Fruit fly (Drosophila melanogaster) whole organism, pupa: ENCODE results near the gene Vha100-2.

Experiments used
- CG10348 ChIP-seq: fragments of 200-800 bp; sonication (Bioruptor generic); IDR thresholded peaks from 2 replicates; pipeline ENCODE4 v1.3.6; 2022; ENCODE audit warnings: missing biosample characterization, missing genetic modification characterization
- CG12605 ChIP-seq: fragments of 200-800 bp; sonication (Bioruptor generic); IDR thresholded peaks from 2 replicates; pipeline ENCODE4 v1.3.6; 2022; ENCODE audit warnings: missing biosample characterization, missing genetic modification characterization
- CG13204 ChIP-seq: fragments of 200-800 bp; sonication (Bioruptor generic); optimal IDR thresholded peaks from 2 replicates; lab custom pipeline; 2018; ENCODE audit warnings: missing biosample characterization, mild to moderate bottlenecking, missing genetic modification characterization, moderate library complexity
- CG14655 ChIP-seq: fragments of 200-800 bp; sonication (Bioruptor generic); optimal IDR thresholded peaks from 3 replicates; lab custom pipeline; 2017; ENCODE audit warnings: mild to moderate bottlenecking, missing biosample characterization, missing genetic modification reagents, missing genetic modification characterization
- CG15710 ChIP-seq: fragments of 200-800 bp; sonication (Bioruptor generic); optimal IDR thresholded peaks from 2 replicates; lab custom pipeline; 2018; ENCODE audit warnings: missing biosample characterization, mild to moderate bottlenecking, missing genetic modification characterization, moderate library complexity
- CG17806 ChIP-seq: fragments of 200-800 bp; sonication (Bioruptor generic); optimal IDR thresholded peaks from 2 replicates; lab custom pipeline; 2018; ENCODE audit warnings: missing biosample characterization, mild to moderate bottlenecking, missing genetic modification characterization, moderate library complexity
- CG32121 ChIP-seq: fragments of 200-800 bp; sonication (Bioruptor generic); IDR thresholded peaks from 2 replicates; pipeline ENCODE4 v1.3.6; 2022; ENCODE audit warnings: missing biosample characterization, missing genetic modification characterization
- CG34367 ChIP-seq: fragments of 200-800 bp; sonication (Bioruptor generic); optimal IDR thresholded peaks from 2 replicates; lab custom pipeline; 2018; ENCODE audit warnings: missing biosample characterization, mild to moderate bottlenecking, missing genetic modification characterization
- CG4496 ChIP-seq: fragments of 200-800 bp; sonication (Bioruptor generic); IDR thresholded peaks from 3 replicates; pipeline ENCODE4 v1.3.6; 2022; ENCODE audit warnings: missing biosample characterization, missing genetic modification characterization
- CG8159 ChIP-seq: fragments of 200-800 bp; sonication (Bioruptor generic); optimal IDR thresholded peaks from 3 replicates; lab custom pipeline; 2018; ENCODE audit warnings: missing biosample characterization, mild to moderate bottlenecking, missing genetic modification characterization, moderate library complexity
- CG8301 ChIP-seq: fragments of 200-800 bp; sonication (Bioruptor generic); optimal IDR thresholded peaks from 2 replicates; lab custom pipeline; 2018; ENCODE audit warnings: missing biosample characterization, mild to moderate bottlenecking, missing genetic modification characterization
- CG9948 ChIP-seq: fragments of 200-800 bp; sonication (Bioruptor generic); optimal IDR thresholded peaks from 2 replicates; lab custom pipeline; 2018; ENCODE audit warnings: missing biosample characterization, mild to moderate bottlenecking, missing genetic modification characterization, moderate library complexity
- D1 ChIP-seq: fragments of 200-800 bp; sonication (Bioruptor generic); optimal IDR thresholded peaks from 2 replicates; lab custom pipeline; 2018; ENCODE audit warnings: missing biosample characterization, mild to moderate bottlenecking, missing genetic modification characterization, moderate library complexity
- EcR ChIP-seq: fragments of 200-800 bp; sonication (Bioruptor generic); optimal IDR thresholded peaks from 3 replicates; lab custom pipeline; 2019; ENCODE audit warnings: missing biosample characterization, missing genetic modification characterization, mild to moderate bottlenecking, moderate library complexity, missing genetic modification reagents
- Ets98B ChIP-seq: fragments of 200-800 bp; sonication (Bioruptor generic); IDR thresholded peaks from 2 replicates; pipeline ENCODE4 v1.3.6; 2022; ENCODE audit warnings: missing biosample characterization, missing genetic modification characterization
- Pif1A ChIP-seq: fragments of 200-800 bp; sonication (Bioruptor generic); optimal IDR thresholded peaks from 3 replicates; lab custom pipeline; 2016; ENCODE audit warnings: missing biosample characterization, missing genetic modification characterization
- Pif1B ChIP-seq: fragments of 200-800 bp; sonication (Bioruptor generic); optimal IDR thresholded peaks from 3 replicates; lab custom pipeline; 2016; ENCODE audit warnings: missing biosample characterization, missing genetic modification characterization
- Snoo ChIP-seq: fragments of 200-800 bp; sonication (Bioruptor generic); optimal IDR thresholded peaks from 3 replicates; lab custom pipeline; 2017; ENCODE audit warnings: missing biosample characterization, mild to moderate bottlenecking, missing genetic modification characterization, inconsistent platforms
- fd96Ca ChIP-seq: fragments of 200-800 bp; sonication (Bioruptor generic); IDR thresholded peaks from 3 replicates; pipeline ENCODE4 v1.3.6; 2022; ENCODE audit warnings: missing biosample characterization, missing genetic modification characterization
- gl ChIP-seq: fragments of 200-800 bp; sonication (Bioruptor generic); optimal IDR thresholded peaks from 2 replicates; lab custom pipeline; 2018; ENCODE audit warnings: missing biosample characterization, mild to moderate bottlenecking, missing genetic modification characterization
- rn ChIP-seq: fragments of 200-800 bp; sonication (Bioruptor generic); IDR thresholded peaks from 2 replicates; pipeline ENCODE4 v1.3.6; 2022; ENCODE audit warnings: missing biosample characterization, missing genetic modification characterization

The Vha100-2 gene

DNA sequence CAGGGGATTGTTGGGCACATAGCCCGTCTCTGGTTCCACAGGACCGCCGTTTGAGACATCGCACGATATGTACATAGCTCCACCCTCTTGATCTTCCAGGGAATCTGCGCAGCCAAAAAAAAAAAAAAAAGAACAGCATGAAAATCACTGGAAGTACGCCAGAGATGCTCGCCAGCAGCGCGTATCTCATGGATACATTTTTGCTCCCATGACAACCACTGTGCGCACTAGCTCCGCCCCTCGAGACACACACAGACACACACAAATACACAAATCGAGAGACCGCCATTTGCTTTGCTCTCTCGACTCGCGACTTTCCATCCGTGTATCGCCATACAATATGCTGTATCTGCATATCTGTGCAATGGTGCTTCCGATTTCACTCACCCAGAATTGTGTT lies 27.6 kb downstream of the Vha100-2 start:
- no peak for TF ChIP-seq CG14655 (GFP tag; lab: Kevin White, UChicago)
- TF ChIP-seq CG10348 (GFP tag; lab: Robert Waterston, UW): no peak
- no peak for TF ChIP-seq CG17806 (tag; lab: Kevin White, UChicago)
- TF ChIP-seq CG4496: peak; percentile 62; the same call in 2 of the 3 replicates
- peak; percentile 5 for TF ChIP-seq CG34367 (tag; lab: Kevin White, UChicago)
- TF ChIP-seq EcR: no peak
- TF ChIP-seq Pif1B: no peak
- no peak for TF ChIP-seq rn (GFP tag; lab: Robert Waterston, UW)
- TF ChIP-seq CG32121 (GFP tag; lab: Robert Waterston, UW): peak; percentile 66
- TF ChIP-seq CG15710 (tag; lab: Kevin White, UChicago): no peak
- peak; percentile 80 for TF ChIP-seq CG12605 (GFP tag; lab: Robert Waterston, UW)
- TF ChIP-seq gl (tag; lab: Kevin White, UChicago): peak; percentile 68
- peak; percentile 36 for TF ChIP-seq Pif1A
- TF ChIP-seq CG9948 (tag; lab: Kevin White, UChicago): no peak
- TF ChIP-seq Ets98B (GFP tag; lab: Robert Waterston, UW): peak; percentile 49
- TF ChIP-seq fd96Ca (GFP tag; lab: Robert Waterston, UW): peak; percentile 64; the same call in 2 of the 3 replicates
- TF ChIP-seq CG8301 (tag; lab: Kevin White, UChicago): no peak
- no peak for TF ChIP-seq Snoo (tag; lab: Kevin White, UChicago)
- no peak for TF ChIP-seq D1
- no peak for TF ChIP-seq CG13204 (GFP tag; lab: Kevin White, UChicago)
- no peak for TF ChIP-seq CG8159

DNA sequence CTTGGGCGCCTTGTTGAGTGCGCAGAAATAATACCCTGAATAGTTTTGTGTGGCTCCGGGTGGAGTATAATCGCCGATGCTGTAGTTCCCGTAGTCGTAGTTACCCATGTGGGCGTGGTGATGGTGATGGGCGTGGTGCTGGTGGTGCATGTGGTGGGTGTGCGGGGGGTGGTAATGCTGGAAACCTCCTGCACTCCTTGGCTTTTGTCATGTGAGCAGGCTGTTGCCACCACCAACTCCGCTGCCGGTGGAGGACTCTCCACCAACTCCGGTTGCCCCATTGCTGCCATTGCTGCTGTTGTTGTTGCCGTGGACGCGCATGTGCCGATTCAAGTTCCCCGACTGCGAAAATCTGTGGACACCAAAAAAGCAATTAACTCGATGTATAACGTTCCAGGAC lies 30.4 kb downstream of the Vha100-2 start:
- TF ChIP-seq CG8159: no peak
- TF ChIP-seq CG15710 (tag; lab: Kevin White, UChicago): no peak
- no peak for TF ChIP-seq CG32121 (GFP tag; lab: Robert Waterston, UW)
- no peak for TF ChIP-seq Snoo (tag; lab: Kevin White, UChicago)

DNA sequence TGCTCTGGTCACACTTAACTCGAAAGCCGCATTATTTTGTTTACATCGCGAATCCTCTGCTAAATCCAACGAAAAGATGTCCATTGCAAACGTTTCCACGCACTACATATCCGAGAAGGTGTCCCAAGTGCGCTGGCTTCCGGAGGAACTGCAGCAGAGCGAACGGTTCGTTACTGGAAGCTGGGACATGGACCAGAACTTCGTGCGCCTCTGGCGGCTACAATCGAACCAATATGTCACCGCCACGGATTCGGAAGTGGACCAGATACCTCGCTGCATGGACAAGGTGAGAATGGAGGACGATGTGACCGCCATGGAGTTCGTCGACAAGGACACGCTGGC lies 32.4 kb downstream of the Vha100-2 start:
- TF ChIP-seq fd96Ca (GFP tag; lab: Robert Waterston, UW): 0 out of 3 replicates have a peak, but pooled peaks have one; percentile 1
- TF ChIP-seq CG15710 (tag; lab: Kevin White, UChicago): no peak
- no peak for TF ChIP-seq Ets98B (GFP tag; lab: Robert Waterston, UW)
- no peak for TF ChIP-seq Pif1B

DNA sequence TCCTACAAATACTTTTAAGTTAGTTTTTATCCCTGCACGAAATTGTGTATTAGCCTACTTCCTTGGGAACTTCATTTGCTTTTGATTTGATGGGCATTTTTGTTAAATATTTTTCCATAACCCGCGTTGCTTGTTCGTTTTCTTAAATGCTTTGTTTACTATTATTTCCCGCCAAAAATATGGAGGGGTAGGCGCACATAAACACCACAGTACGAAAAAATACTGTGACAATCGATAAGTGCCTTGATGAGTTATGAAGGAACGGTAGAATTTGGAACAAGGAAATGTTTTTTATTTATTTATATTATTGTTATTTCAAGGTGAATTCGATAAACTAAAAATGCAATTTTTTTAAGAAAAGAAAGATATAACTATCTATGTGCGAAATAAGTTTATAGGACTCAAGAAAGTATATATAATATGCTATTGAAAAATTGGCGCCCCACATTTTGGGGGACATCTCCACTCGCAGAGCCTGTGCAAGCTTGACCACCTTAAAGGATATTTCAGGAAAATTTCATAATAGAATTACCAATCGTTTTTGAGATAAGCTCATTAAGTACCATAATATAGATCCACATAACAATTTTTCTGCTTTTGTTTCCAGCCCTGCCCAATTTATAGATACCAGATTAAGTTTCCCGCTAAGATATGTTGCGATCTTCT lies 32.9 kb downstream of the Vha100-2 start, which contains the start of the genes WRNexo and Nup43:
TSS of gene WRNexo (minus strand) at position 185 of the 666 bp plus-strand sequence.
TSS of gene Nup43 (plus strand) at position 661 of the 666 bp plus-strand sequence.
- no peak for TF ChIP-seq CG9948 (tag; lab: Kevin White, UChicago)
- peak; percentile 47 for TF ChIP-seq CG14655 (GFP tag; lab: Kevin White, UChicago)
- no peak for TF ChIP-seq CG10348 (GFP tag; lab: Robert Waterston, UW)
- no peak for TF ChIP-seq CG13204 (GFP tag; lab: Kevin White, UChicago)
- peak; percentile 45 for TF ChIP-seq CG15710 (tag; lab: Kevin White, UChicago)
- no peak for TF ChIP-seq D1
- TF ChIP-seq CG17806 (tag; lab: Kevin White, UChicago): peak; percentile 20
- TF ChIP-seq fd96Ca (GFP tag; lab: Robert Waterston, UW): 0 out of 3 replicates have a peak, but pooled peaks have one; percentile 29
- TF ChIP-seq CG32121 (GFP tag; lab: Robert Waterston, UW): no peak
- TF ChIP-seq EcR: no peak
- no peak for TF ChIP-seq CG12605 (GFP tag; lab: Robert Waterston, UW)
- TF ChIP-seq CG4496: no peak
- TF ChIP-seq CG8159: peak; percentile 45
- TF ChIP-seq gl (tag; lab: Kevin White, UChicago): no peak
- TF ChIP-seq Snoo (tag; lab: Kevin White, UChicago): no peak
- TF ChIP-seq Ets98B (GFP tag; lab: Robert Waterston, UW): no peak
- no peak for TF ChIP-seq CG34367 (tag; lab: Kevin White, UChicago)
- TF ChIP-seq rn (GFP tag; lab: Robert Waterston, UW): no peak

DNA sequence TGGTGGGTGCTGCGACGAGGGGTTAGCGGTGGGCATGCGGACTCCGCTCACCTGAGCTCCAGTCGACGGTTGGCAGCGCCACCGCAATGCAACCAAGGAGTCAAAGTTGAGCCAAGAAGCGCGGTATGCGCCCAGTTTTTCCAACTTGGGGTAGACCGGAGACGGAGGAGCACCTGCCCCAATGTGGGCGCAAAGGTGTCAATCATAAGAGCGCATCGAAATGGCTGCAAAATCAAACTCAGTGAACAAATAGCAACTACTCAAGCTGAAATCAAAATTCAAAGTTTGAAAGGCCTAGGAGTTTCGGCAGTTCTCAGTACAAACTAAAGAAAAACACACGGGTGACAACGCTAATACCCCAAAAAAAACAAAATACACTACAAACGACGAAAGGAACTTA lies 37.3 kb downstream of the Vha100-2 start, which contains the start of gene hmw:
TSS of gene hmw (plus strand) at position 301 of the 400 bp plus-strand sequence.
- no peak for TF ChIP-seq CG17806 (tag; lab: Kevin White, UChicago)
- no peak for TF ChIP-seq fd96Ca (GFP tag; lab: Robert Waterston, UW)
- no peak for TF ChIP-seq EcR
- TF ChIP-seq CG34367 (tag; lab: Kevin White, UChicago): no peak
- TF ChIP-seq CG12605 (GFP tag; lab: Robert Waterston, UW): no peak
- no peak for TF ChIP-seq CG32121 (GFP tag; lab: Robert Waterston, UW)
- TF ChIP-seq gl (tag; lab: Kevin White, UChicago): no peak
- TF ChIP-seq CG13204 (GFP tag; lab: Kevin White, UChicago): no peak
- TF ChIP-seq, all 21 proteins: peak for 0

DNA sequence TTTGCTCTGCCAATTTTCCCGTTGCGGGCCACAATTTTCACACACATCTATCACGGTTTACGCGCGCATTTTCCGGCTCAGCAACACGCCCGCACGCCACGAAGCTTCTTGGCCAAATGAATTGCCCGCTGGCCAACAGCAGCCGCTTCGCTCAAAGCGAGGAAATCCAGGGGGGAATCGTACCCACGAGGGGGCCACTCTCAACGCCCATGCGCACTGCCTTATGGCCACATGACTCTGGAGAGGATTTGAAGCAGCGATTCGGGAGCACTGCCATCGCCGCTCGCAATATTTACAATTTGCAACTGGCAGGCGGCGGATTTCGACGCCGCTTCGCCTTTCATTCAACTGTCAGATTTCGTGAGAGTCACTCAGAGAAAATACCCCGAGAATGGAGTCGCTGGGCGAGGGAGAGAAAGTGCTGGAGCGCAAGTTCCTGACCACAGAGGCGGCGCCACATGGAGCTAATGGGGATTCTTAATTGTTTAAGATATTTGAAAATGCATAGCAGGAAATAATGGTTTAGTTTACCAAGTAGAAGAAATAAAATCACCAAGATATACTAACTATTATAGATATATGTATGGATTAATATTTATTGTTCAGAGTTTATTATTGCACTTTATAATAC lies 38.2 kb downstream of the Vha100-2 start, which contains the start of gene CG15803:
TSS of gene CG15803 (minus strand) at position 99 of the 631 bp plus-strand sequence.
- TF ChIP-seq Pif1B (no peak), CG4496 (0 out of 3 replicates have a peak, but pooled peaks have one; percentile 32), CG13204 (GFP tag; lab: Kevin White, UChicago) (peak; percentile 4)
